Worm (Caenorhabditis elegans) whole organism, L1 larva: ENCODE data around the gene dhs-5.

Experiments
- C16A3.4 ChIP-seq: fragments of 150-350 bp; optimal IDR thresholded peaks from 2 replicates; lab custom pipeline; 2014; ENCODE audit warnings: missing biosample characterization, missing genetic modification characterization
- aha-1 ChIP-seq: fragments of 150-350 bp; optimal IDR thresholded peaks from 2 replicates; lab custom pipeline; 2014; ENCODE audit warnings: missing biosample characterization, missing genetic modification characterization
- blmp-1 ChIP-seq: fragments of 150-350 bp; optimal IDR thresholded peaks from 2 replicates; lab custom pipeline; 2014; ENCODE audit warnings: missing biosample characterization, missing genetic modification characterization
- ceh-8 ChIP-seq: fragments of 200-800 bp; sonication (Bioruptor generic); optimal IDR thresholded peaks from 2 replicates; lab custom pipeline; 2018; ENCODE audit warnings: mild to moderate bottlenecking, missing genetic modification characterization, moderate library complexity, missing compliant biosample characterization
- ceh-82 ChIP-seq, 3 experiments: fragments of 150-350 bp in 1 of 3; sonication (generic microtip) in 2 of 3; optimal IDR thresholded peaks; 2 replicates each; lab custom pipeline; 2014 to 2017; ENCODE audit warnings: missing biosample characterization in 3 of 3, missing genetic modification characterization in 3 of 3
- dpl-1 ChIP-seq, 3 experiments: fragments of 150-350 bp in 2 of 3; sonication (generic microtip) in 1 of 3; optimal IDR thresholded peaks; 2 replicates each; lab custom pipeline; 2014 to 2017; ENCODE audit warnings: missing biosample characterization in 3 of 3, missing genetic modification characterization in 3 of 3, missing genetic modification reagents in 3 of 3
- efl-1 ChIP-seq, 4 experiments: fragments of 150-350 bp; optimal IDR thresholded peaks in 3 of 4; peaks in 1 of 4; 1 replicate in 1 of 4; 2 replicates in 3 of 4; lab custom pipeline; 2014; ENCODE audit warnings: missing biosample characterization in 2 of 4, missing genetic modification characterization in 2 of 4, missing genetic modification reagents in 2 of 4
- elt-2 ChIP-seq: sonication (generic microtip); optimal IDR thresholded peaks from 2 replicates; lab custom pipeline; 2016; ENCODE audit warnings: missing genetic modification characterization, mild to moderate bottlenecking, inconsistent platforms, missing compliant biosample characterization, missing genetic modification reagents
- elt-3 ChIP-seq, 6 experiments: fragments of 150-350 bp in 1 of 6; sonication (generic microtip); optimal IDR thresholded peaks; 2 replicates each; lab custom pipeline; 2017 to 2018; ENCODE audit warnings: missing biosample characterization in 6 of 6, missing genetic modification characterization in 6 of 6, inconsistent platforms in 1 of 6
- fkh-10 ChIP-seq: sonication (generic microtip); optimal IDR thresholded peaks from 2 replicates; lab custom pipeline; 2017; ENCODE audit warnings: missing biosample characterization, missing genetic modification reagents, missing genetic modification characterization
- fkh-8 ChIP-seq: sonication (generic microtip); optimal IDR thresholded peaks from 2 replicates; lab custom pipeline; 2016; ENCODE audit warnings: mild to moderate bottlenecking, missing genetic modification characterization, missing compliant biosample characterization
- fos-1 ChIP-seq: fragments of 150-350 bp; optimal IDR thresholded peaks from 2 replicates; lab custom pipeline; 2014; ENCODE audit warnings: missing biosample characterization, missing genetic modification characterization
- hlh-17 ChIP-seq: fragments of 200-800 bp; sonication (Bioruptor generic); optimal IDR thresholded peaks from 2 replicates; lab custom pipeline; 2018; ENCODE audit warnings: missing genetic modification characterization, mild to moderate bottlenecking, missing compliant biosample characterization, moderate library complexity, borderline replicate concordance
- hlh-4 ChIP-seq: sonication (generic microtip); optimal IDR thresholded peaks from 2 replicates; lab custom pipeline; 2016; ENCODE audit warnings: mild to moderate bottlenecking, missing genetic modification characterization, missing compliant biosample characterization
- hpl-2 ChIP-seq: fragments of 150-350 bp; optimal IDR thresholded peaks from 2 replicates; lab custom pipeline; 2014; ENCODE audit warnings: missing biosample characterization, missing genetic modification reagents, missing genetic modification characterization
- lin-13 ChIP-seq: fragments of 150-350 bp; optimal IDR thresholded peaks from 2 replicates; lab custom pipeline; 2014; ENCODE audit warnings: missing biosample characterization, missing genetic modification reagents, missing genetic modification characterization
- lin-14 ChIP-seq: fragments of 200-800 bp; sonication (Bioruptor generic); optimal IDR thresholded peaks from 2 replicates; lab custom pipeline; 2018; ENCODE audit warnings: mild to moderate bottlenecking, missing genetic modification characterization, moderate library complexity, missing compliant biosample characterization
- lin-15B ChIP-seq: fragments of 150-350 bp; sonication (generic microtip); optimal IDR thresholded peaks from 3 replicates; lab custom pipeline; 2014; ENCODE audit warnings: missing biosample characterization, missing genetic modification characterization
- lin-35 ChIP-seq, 2 experiments: fragments of 150-350 bp; optimal IDR thresholded peaks; 2 replicates each; lab custom pipeline; 2014; ENCODE audit warnings: missing biosample characterization in 2 of 2, missing genetic modification characterization in 2 of 2, missing genetic modification reagents in 2 of 2
- lsy-2 ChIP-seq, 2 experiments: fragments of 150-350 bp; optimal IDR thresholded peaks; 2 replicates each; lab custom pipeline; 2014; ENCODE audit warnings: missing biosample characterization in 2 of 2, missing genetic modification characterization in 2 of 2
- mdl-1 ChIP-seq, 2 experiments: fragments of 150-350 bp; optimal IDR thresholded peaks; 2 replicates each; lab custom pipeline; 2014 to 2017; ENCODE audit warnings: missing biosample characterization in 2 of 2, missing genetic modification characterization in 2 of 2, inconsistent platforms in 1 of 2
- mef-2 ChIP-seq: fragments of 150-350 bp; optimal IDR thresholded peaks from 2 replicates; lab custom pipeline; 2014; ENCODE audit warnings: missing biosample characterization, missing genetic modification characterization
- mep-1 ChIP-seq: fragments of 150-350 bp; optimal IDR thresholded peaks from 2 replicates; lab custom pipeline; 2014; ENCODE audit warnings: missing biosample characterization, missing genetic modification characterization
- nhr-11 ChIP-seq: fragments of 150-350 bp; optimal IDR thresholded peaks from 2 replicates; lab custom pipeline; 2014; ENCODE audit warnings: missing biosample characterization, missing genetic modification characterization
- nhr-12 ChIP-seq: sonication (generic microtip); optimal IDR thresholded peaks from 2 replicates; lab custom pipeline; 2017; ENCODE audit warnings: missing biosample characterization, missing genetic modification characterization
- nhr-19 ChIP-seq: fragments of 200-800 bp; sonication (Bioruptor generic); conservative IDR thresholded peaks from 2 replicates; pipeline ENCODE4 v1.3.6; 2022; ENCODE audit warnings: missing genetic modification characterization, missing compliant biosample characterization
- nhr-237 ChIP-seq: fragments of 150-350 bp; optimal IDR thresholded peaks from 2 replicates; lab custom pipeline; 2014; ENCODE audit warnings: missing biosample characterization, missing genetic modification characterization
- nhr-28 ChIP-seq: fragments of 150-350 bp; optimal IDR thresholded peaks from 2 replicates; lab custom pipeline; 2014; ENCODE audit warnings: missing biosample characterization, missing genetic modification characterization
- nhr-47 ChIP-seq: sonication (generic microtip); optimal IDR thresholded peaks from 2 replicates; lab custom pipeline; 2016; ENCODE audit warnings: mild to moderate bottlenecking, missing genetic modification characterization, moderate library complexity, missing compliant biosample characterization
- nhr-71 ChIP-seq: sonication (generic microtip); optimal IDR thresholded peaks from 2 replicates; lab custom pipeline; 2016; ENCODE audit warnings: mild to moderate bottlenecking, missing genetic modification characterization, moderate library complexity, missing compliant biosample characterization
- nhr-85 ChIP-seq: sonication (generic microtip); peaks from one replicate; lab custom pipeline; 2016; ENCODE audit warnings: missing genetic modification characterization, inconsistent platforms, missing compliant biosample characterization
- nhr-90 ChIP-seq: sonication (generic microtip); optimal IDR thresholded peaks from 2 replicates; lab custom pipeline; 2016; ENCODE audit warnings: mild to moderate bottlenecking, missing genetic modification characterization, missing compliant biosample characterization; ENCODE audit not compliant: poor library complexity
- rnt-1 ChIP-seq: sonication (generic microtip); optimal IDR thresholded peaks from 2 replicates; lab custom pipeline; 2016; ENCODE audit warnings: mild to moderate bottlenecking, missing genetic modification characterization, moderate library complexity, missing compliant biosample characterization
- skn-1 ChIP-seq: fragments of 150-350 bp; optimal IDR thresholded peaks from 2 replicates; lab custom pipeline; 2014; ENCODE audit warnings: missing biosample characterization, missing genetic modification characterization
- sox-4 ChIP-seq: sonication (generic microtip); optimal IDR thresholded peaks from 2 replicates; lab custom pipeline; 2016; ENCODE audit warnings: missing genetic modification characterization, missing compliant biosample characterization
- sup-37 ChIP-seq: fragments of 200-800 bp; sonication (Bioruptor generic); optimal IDR thresholded peaks from 2 replicates; lab custom pipeline; 2018; ENCODE audit warnings: mild to moderate bottlenecking, missing genetic modification characterization, missing compliant biosample characterization
- swsn-7 ChIP-seq: sonication (generic microtip); optimal IDR thresholded peaks from 2 replicates; lab custom pipeline; 2016; ENCODE audit warnings: missing genetic modification characterization, missing compliant biosample characterization
- tlp-1 ChIP-seq: fragments of 150-350 bp; optimal IDR thresholded peaks from 2 replicates; lab custom pipeline; 2014; ENCODE audit warnings: missing biosample characterization, missing genetic modification characterization
- unc-130 ChIP-seq: fragments of 150-350 bp; optimal IDR thresholded peaks from 2 replicates; lab custom pipeline; 2017; ENCODE audit warnings: missing biosample characterization, missing genetic modification characterization, inconsistent platforms
- unc-30 ChIP-seq: sonication (generic microtip); optimal IDR thresholded peaks from 2 replicates; lab custom pipeline; 2017; ENCODE audit warnings: missing biosample characterization, missing genetic modification characterization
- unc-62 ChIP-seq: fragments of 150-350 bp; optimal IDR thresholded peaks from 2 replicates; lab custom pipeline; 2014; ENCODE audit warnings: missing biosample characterization, missing genetic modification reagents, missing genetic modification characterization
- unc-86 ChIP-seq: sonication (generic microtip); optimal IDR thresholded peaks from 2 replicates; lab custom pipeline; 2016; ENCODE audit warnings: missing genetic modification characterization, missing compliant biosample characterization
- vab-15 ChIP-seq: sonication (generic microtip); optimal IDR thresholded peaks from 2 replicates; lab custom pipeline; 2017; ENCODE audit warnings: missing genotype, mild to moderate bottlenecking, missing genetic modification characterization, missing compliant biosample characterization
- xbp-1 ChIP-seq: sonication (generic microtip); optimal IDR thresholded peaks from 2 replicates; lab custom pipeline; 2016; ENCODE audit warnings: missing genetic modification characterization, missing compliant biosample characterization
- zip-4 ChIP-seq: fragments of 200-800 bp; sonication (Bioruptor generic); optimal IDR thresholded peaks from 2 replicates; lab custom pipeline; 2018; ENCODE audit warnings: mild to moderate bottlenecking, missing genetic modification characterization, moderate library complexity, missing compliant biosample characterization
- ztf-11 ChIP-seq, 2 experiments: sonication (generic microtip); optimal IDR thresholded peaks; 2 replicates each; lab custom pipeline; 2016 to 2017; ENCODE audit warnings: missing genetic modification characterization in 2 of 2, missing biosample characterization in 1 of 2, missing compliant biosample characterization in 1 of 2

The dhs-5 gene

ce11 chrII:5426054-5426453 is 27.6 kb upstream of the dhs-5 start (continued):
- TF ChIP-seq unc-86 (tag; lab: Kevin White, UChicago) (no peak), nhr-71 (peak; percentile 78), mdl-1 (tag; optimal IDR thresholded peaks at IDR 0.05; lab: Kevin White, UChicago) (peak in 1 of 2 experiments; percentile 62), lin-13 (GFP tag; lab: Kevin White, UChicago) (peak; percentile 37), swsn-7 (tag; lab: Kevin White, UChicago) (peak; percentile 48), nhr-90 (tag; lab: Kevin White, UChicago) (peak; percentile 17), nhr-11 (no peak), elt-2 (tag; lab: Kevin White, UChicago) (peak; percentile 59), unc-30 (tag; lab: Kevin White, UChicago) (no peak), blmp-1 (tag; lab: Kevin White, UChicago) (peak; percentile 34), sup-37 (no peak), C16A3.4 (tag; lab: Kevin White, UChicago) (peak; percentile 55), nhr-19 (GFP tag; lab: Robert Waterston, UW) (peak; percentile 21; the same call in 1 of the 2 replicates), skn-1 (tag; lab: Kevin White, UChicago) (peak; percentile 17), hlh-17 (GFP tag; lab: Kevin White, UChicago) (no peak), unc-62 (GFP tag; lab: Kevin White, UChicago) (no peak), fkh-10 (no peak), ceh-82 (tag; optimal IDR thresholded peaks at IDR 0.05; lab: Kevin White, UChicago) (no peak), vab-15 (no peak), fos-1 (no peak), nhr-12 (no peak), hlh-4 (tag; lab: Kevin White, UChicago) (no peak), tlp-1 (tag; lab: Kevin White, UChicago) (no peak)

- TF ChIP-seq nhr-85 (tag; lab: Kevin White, UChicago) (peak; percentile 12), ztf-11 (tag; optimal IDR thresholded peaks at IDR 0.05; lab: Kevin White, UChicago) (no peak)
Measured at ce11 chrII:5426470-5426869, 27.2 kb upstream of the dhs-5 start.

DNA sequence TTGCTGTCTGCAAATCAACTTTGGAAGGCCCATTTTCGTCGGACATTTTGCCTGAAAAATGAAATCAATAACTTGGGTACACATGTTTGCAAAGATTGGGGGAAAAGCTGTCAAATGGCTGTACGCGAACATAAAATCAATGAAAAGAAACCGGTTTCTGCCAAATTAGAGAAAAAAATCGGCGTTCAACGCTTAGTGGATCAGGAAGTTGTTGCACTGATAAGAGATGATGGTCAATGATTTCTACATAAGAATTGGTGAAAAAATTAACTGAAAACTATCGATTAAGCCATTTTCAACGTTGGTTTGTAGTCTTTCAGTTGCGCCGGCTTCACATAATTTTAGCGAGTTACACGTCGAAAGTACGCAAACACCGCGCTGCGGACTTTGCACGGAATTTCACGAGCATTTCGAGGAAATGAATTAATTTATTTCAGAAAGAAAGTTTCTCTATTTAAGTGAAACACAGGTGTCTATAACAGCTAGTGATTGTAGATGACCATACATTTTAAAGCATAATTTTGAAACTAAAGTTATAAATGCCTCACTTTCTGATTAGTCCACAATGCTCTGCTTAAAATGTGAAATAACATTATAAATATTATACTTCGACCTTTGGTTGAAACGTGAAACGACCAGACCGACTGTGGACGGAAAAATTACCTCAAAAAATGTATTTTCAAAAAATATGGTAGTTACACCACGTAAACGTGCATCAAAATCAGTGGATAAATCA is 24.0 kb upstream of the dhs-5 start, which contains the start of the genes F07F6.4 and F07F6.2:
F07F6.4 (minus strand) TSS at position 51 of the 736 bp plus-strand sequence.
F07F6.2 (plus strand) TSS at position 686 of the 736 bp plus-strand sequence.
- TF ChIP-seq elt-3 (tag; optimal IDR thresholded peaks at IDR 0.05; lab: Kevin White, UChicago) (no peak), zip-4 (GFP tag; lab: Kevin White, UChicago) (no peak), ztf-11 (tag; optimal IDR thresholded peaks at IDR 0.05; lab: Kevin White, UChicago) (no peak), mef-2 (tag; lab: Kevin White, UChicago) (no peak), xbp-1 (tag; lab: Kevin White, UChicago) (peak; percentile 68), lin-35 (GFP tag; optimal IDR thresholded peaks at IDR 0.05; lab: Kevin White, UChicago) (peak; percentile 44 to 63), sox-4 (no peak), ceh-8 (no peak), fkh-8 (tag; lab: Kevin White, UChicago) (no peak), unc-86 (tag; lab: Kevin White, UChicago) (no peak), nhr-90 (tag; lab: Kevin White, UChicago) (no peak), blmp-1 (tag; lab: Kevin White, UChicago) (peak; percentile 34), unc-130 (peak; percentile 53), lin-13 (GFP tag; lab: Kevin White, UChicago) (no peak), nhr-71 (peak; percentile 32), mep-1 (tag; lab: Kevin White, UChicago) (no peak), dpl-1 (GFP tag; optimal IDR thresholded peaks at IDR 0.05; lab: Kevin White, UChicago) (peak; percentile 30 to 64 (median 42)), hpl-2 (GFP tag; lab: Kevin White, UChicago) (no peak), lin-14 (no peak), C16A3.4 (tag; lab: Kevin White, UChicago) (no peak), aha-1 (tag; lab: Kevin White, UChicago) (no peak), nhr-47 (tag; lab: Kevin White, UChicago) (peak; percentile 2), rnt-1 (tag; lab: Kevin White, UChicago) (peak; percentile 20), lsy-2 (tag; optimal IDR thresholded peaks at IDR 0.05; lab: Kevin White, UChicago) (peak in 1 of 2 experiments; percentile 15), efl-1 (optimal IDR thresholded peaks at IDR 0.05; lab: Kevin White, UChicago) (peak; percentile 40 to 55), efl-1 (GFP tag; optimal IDR thresholded peaks at IDR 0.05 in 1 of 2; lab: Kevin White, UChicago) (peak; percentile 56 to 89), nhr-237 (tag; lab: Kevin White, UChicago) (no peak), lin-15B (tag; lab: Kevin White, UChicago) (no peak), fkh-10 (no peak), nhr-28 (tag; lab: Kevin White, UChicago) (no peak), skn-1 (tag; lab: Kevin White, UChicago) (peak; percentile 19), sup-37 (no peak)
